Fruit fly (Drosophila melanogaster) whole organism, adult: ENCODE results near the gene CG5078.

Source experiments
- CG11617 ChIP-seq: fragments of 200-800 bp; sonication (Bioruptor generic); optimal IDR thresholded peaks from 2 replicates; lab custom pipeline; 2017; ENCODE audit warnings: mild to moderate bottlenecking, missing biosample characterization, missing genetic modification reagents, missing genetic modification characterization
- CG12768 ChIP-seq: fragments of 200-800 bp; sonication (Bioruptor generic); optimal IDR thresholded peaks from 2 replicates; lab custom pipeline; 2017; ENCODE audit warnings: missing biosample characterization, missing genetic modification characterization, mild to moderate bottlenecking, moderate library complexity, missing genetic modification reagents
- CG14711 ChIP-seq: fragments of 200-800 bp; sonication (Bioruptor generic); optimal IDR thresholded peaks from 2 replicates; lab custom pipeline; 2018; ENCODE audit warnings: missing biosample characterization, mild to moderate bottlenecking, missing genetic modification characterization, moderate library complexity
- CG1620 ChIP-seq: fragments of 200-800 bp; sonication (Bioruptor generic); optimal IDR thresholded peaks from 2 replicates; lab custom pipeline; 2016; ENCODE audit warnings: missing biosample characterization, missing genetic modification characterization
- CG33017 ChIP-seq: fragments of 200-800 bp; sonication (Bioruptor generic); optimal IDR thresholded peaks from 2 replicates; lab custom pipeline; 2018; ENCODE audit warnings: missing biosample characterization, mild to moderate bottlenecking, missing genetic modification characterization, moderate library complexity
- CG5204 ChIP-seq: fragments of 200-800 bp; sonication (Bioruptor generic); optimal IDR thresholded peaks from 2 replicates; lab custom pipeline; 2016; ENCODE audit warnings: missing biosample characterization, missing genetic modification characterization
- CG7045 ChIP-seq: fragments of 200-800 bp; sonication (Bioruptor generic); optimal IDR thresholded peaks from 2 replicates; lab custom pipeline; 2017; ENCODE audit warnings: missing biosample characterization, mild to moderate bottlenecking, missing genetic modification characterization
- CG7101 ChIP-seq: fragments of 200-800 bp; sonication (Bioruptor generic); optimal IDR thresholded peaks from 2 replicates; lab custom pipeline; 2018; ENCODE audit warnings: missing biosample characterization, mild to moderate bottlenecking, missing genetic modification characterization, moderate library complexity
- Clk ChIP-seq: fragments of 200-800 bp; sonication (Bioruptor generic); optimal IDR thresholded peaks from 2 replicates; lab custom pipeline; 2017; ENCODE audit warnings: missing biosample characterization, missing genetic modification characterization
- Crg-1 ChIP-seq: fragments of 200-800 bp; sonication (Bioruptor generic); optimal IDR thresholded peaks from 2 replicates; lab custom pipeline; 2016; ENCODE audit warnings: missing biosample characterization, missing genetic modification characterization
- Hr96 ChIP-seq: fragments of 200-800 bp; sonication (Bioruptor generic); optimal IDR thresholded peaks from 2 replicates; lab custom pipeline; 2016; ENCODE audit warnings: missing biosample characterization, missing genetic modification characterization
- Mnt ChIP-seq: fragments of 200-800 bp; sonication (Bioruptor generic); optimal IDR thresholded peaks from 2 replicates; lab custom pipeline; 2016; ENCODE audit warnings: missing biosample characterization, mild to moderate bottlenecking, missing genetic modification characterization
- bab1 ChIP-seq: fragments of 200-800 bp; sonication (Bioruptor generic); optimal IDR thresholded peaks from 3 replicates; lab custom pipeline; 2019; ENCODE audit warnings: missing biosample characterization, mild to moderate bottlenecking, missing genetic modification characterization, moderate library complexity
- cic ChIP-seq: fragments of 200-800 bp; sonication (Bioruptor generic); optimal IDR thresholded peaks from 2 replicates; lab custom pipeline; 2017; ENCODE audit warnings: missing biosample characterization, mild to moderate bottlenecking, missing genetic modification characterization, moderate library complexity
- cnc ChIP-seq, 2 experiments: fragments of >200 bp; optimal IDR thresholded peaks; 2 replicates each; lab custom pipeline; 2017
- kay ChIP-seq: fragments of 200-800 bp; sonication (Bioruptor generic); peaks from one replicate; lab custom pipeline; 2016; ENCODE audit warnings: missing biosample characterization, missing genetic modification characterization, borderline replicate concordance
- ovo ChIP-seq: fragments of 200-800 bp; sonication (Bioruptor generic); optimal IDR thresholded peaks from 2 replicates; lab custom pipeline; 2016; ENCODE audit warnings: missing biosample characterization, missing genetic modification characterization
- pad ChIP-seq: fragments of 200-800 bp; sonication (Bioruptor generic); optimal IDR thresholded peaks from 3 replicates; lab custom pipeline; 2017; ENCODE audit warnings: missing biosample characterization, missing genetic modification characterization, mild to moderate bottlenecking, moderate library complexity, missing genetic modification reagents
- tj ChIP-seq: fragments of 200-800 bp; sonication (Bioruptor generic); optimal IDR thresholded peaks from 3 replicates; lab custom pipeline; 2017; ENCODE audit warnings: missing biosample characterization, mild to moderate bottlenecking, missing genetic modification characterization, moderate library complexity
- toe ChIP-seq: fragments of 200-800 bp; sonication (Bioruptor generic); optimal IDR thresholded peaks from 2 replicates; lab custom pipeline; 2016; ENCODE audit warnings: missing biosample characterization, missing genetic modification characterization

The CG5078 gene

dm6 chr3L:20533409-20533808, 27.6 kb downstream of the CG5078 start, which contains the start of gene CG13250:
Gene CG13250, plus strand, starts transcription at chr3L:20533709.
- TF ChIP-seq CG11617 (no peak), tj (GFP tag; lab: Kevin White, UChicago) (peak; percentile 65), Crg-1 (no peak)

dm6 chr3L:20536919-20537318, 31.1 kb downstream of the CG5078 start:
- TF ChIP-seq CG11617: no peak
- no peak for TF ChIP-seq cic
- peak; percentile 63 for TF ChIP-seq kay (GFP tag; lab: Kevin White, UChicago)
- no peak for TF ChIP-seq CG12768
- no peak for TF ChIP-seq pad (GFP tag; lab: Kevin White, UChicago)

DNA sequence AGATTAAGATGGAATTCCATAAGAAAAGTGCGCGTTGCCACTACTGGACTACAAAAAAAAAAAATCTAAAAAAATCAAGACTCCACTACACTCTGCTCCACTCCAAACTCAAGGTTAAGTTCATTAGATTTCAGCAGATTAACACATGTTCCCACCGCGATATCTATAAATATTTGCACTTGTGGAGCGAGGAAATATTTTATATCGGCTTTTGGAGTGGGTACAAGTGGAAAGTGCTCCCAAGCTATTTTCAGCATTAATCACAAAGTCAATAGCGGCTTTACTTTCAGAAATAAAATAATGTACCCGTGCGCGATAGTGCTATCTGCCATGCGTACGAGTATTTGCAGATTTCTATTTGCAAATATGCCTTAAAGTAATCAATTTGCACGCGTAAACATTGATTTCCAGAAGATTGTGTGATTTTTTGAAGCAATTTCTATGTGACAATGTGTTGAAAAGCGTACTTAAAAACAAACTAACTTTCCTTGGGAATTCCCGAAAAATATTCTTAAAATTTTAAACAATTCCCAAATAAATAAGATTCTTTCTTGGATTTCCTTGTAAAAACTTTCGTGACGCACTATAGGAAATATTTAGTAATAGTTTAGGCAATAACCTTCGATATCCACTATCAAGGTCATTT, 31.9 kb downstream of the CG5078 start:
- TF ChIP-seq CG11617: no peak
- TF ChIP-seq CG14711: no peak
- no peak for TF ChIP-seq Crg-1
- TF ChIP-seq cic: peak; percentile 56
- TF ChIP-seq pad (GFP tag; lab: Kevin White, UChicago): no peak
- no peak for TF ChIP-seq Clk (GFP tag; lab: Kevin White, UChicago)
- no peak for TF ChIP-seq Hr96
- peak; percentile 78 for TF ChIP-seq kay (GFP tag; lab: Kevin White, UChicago)
- TF ChIP-seq tj (GFP tag; lab: Kevin White, UChicago): no peak
- TF ChIP-seq CG5204 (GFP tag; lab: Kevin White, UChicago): peak; percentile 19
- no peak for TF ChIP-seq CG33017 (tag; lab: Kevin White, UChicago)
- TF ChIP-seq Mnt (GFP tag; lab: Kevin White, UChicago): no peak
- no peak for TF ChIP-seq ovo (GFP tag; lab: Kevin White, UChicago)
- TF ChIP-seq toe (GFP tag; lab: Kevin White, UChicago): no peak
- no peak for TF ChIP-seq CG7045 (GFP tag; lab: Kevin White, UChicago)
- TF ChIP-seq cnc (optimal IDR thresholded peaks at IDR 0.05; lab: Kevin White, UChicago): no peak
- no peak for TF ChIP-seq CG1620 (GFP tag; lab: Kevin White, UChicago)
- TF ChIP-seq CG7101 (tag; lab: Kevin White, UChicago): no peak
- no peak for TF ChIP-seq bab1 (GFP tag; lab: Kevin White, UChicago)
- TF ChIP-seq CG12768: no peak

DNA sequence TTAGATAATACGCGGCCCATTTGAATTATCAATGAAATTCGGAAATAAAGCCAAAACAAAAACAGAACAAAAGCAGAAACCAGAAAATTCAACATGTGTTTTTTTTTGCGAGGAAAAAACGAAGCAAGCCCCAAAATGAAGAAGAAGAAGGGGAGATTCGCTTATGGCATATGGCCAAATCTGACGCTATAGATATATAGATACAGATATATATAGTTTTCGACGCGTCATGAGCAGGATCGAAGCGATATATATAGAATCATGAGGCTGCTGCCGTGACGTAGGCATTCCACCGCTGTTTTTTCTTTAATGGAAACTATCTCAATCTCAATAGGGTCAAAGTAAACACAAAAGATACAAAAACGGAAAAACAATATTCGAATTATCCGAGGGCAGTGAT, 32.6 kb downstream of the CG5078 start:
- no peak for TF ChIP-seq ovo (GFP tag; lab: Kevin White, UChicago)
- no peak for TF ChIP-seq CG5204 (GFP tag; lab: Kevin White, UChicago)
- TF ChIP-seq bab1 (GFP tag; lab: Kevin White, UChicago): no peak

- TF ChIP-seq Mnt (GFP tag; lab: Kevin White, UChicago) (peak; percentile 4), CG7101 (tag; lab: Kevin White, UChicago) (no peak), tj (GFP tag; lab: Kevin White, UChicago) (peak; percentile 98), kay (GFP tag; lab: Kevin White, UChicago) (peak; percentile 72), Crg-1 (no peak), Hr96 (no peak), bab1 (GFP tag; lab: Kevin White, UChicago) (no peak), CG12768 (no peak), Clk (GFP tag; lab: Kevin White, UChicago) (no peak), pad (GFP tag; lab: Kevin White, UChicago) (no peak), cic (peak; percentile 28), CG5204 (GFP tag; lab: Kevin White, UChicago) (no peak)
Observed at dm6 chr3L:20539116-20539990, 33.5 kb downstream of the CG5078 start.

dm6 chr3L:20540182-20540974, 34.5 kb downstream of the CG5078 start, which contains the start of gene Rcd2:
Gene Rcd2, minus strand, starts transcription at chr3L:20540417.
- TF ChIP-seq CG14711 (peak; percentile 76), Mnt (GFP tag; lab: Kevin White, UChicago) (peak; percentile 45), CG12768 (peak; percentile 89), CG33017 (tag; lab: Kevin White, UChicago) (peak; percentile 91), CG11617 (peak; percentile 87), Hr96 (peak; percentile 65), CG5204 (GFP tag; lab: Kevin White, UChicago) (peak; percentile 71), bab1 (GFP tag; lab: Kevin White, UChicago) (peak; percentile 76), pad (GFP tag; lab: Kevin White, UChicago) (peak; percentile 47), CG7045 (GFP tag; lab: Kevin White, UChicago) (peak; percentile 80), ovo (GFP tag; lab: Kevin White, UChicago) (no peak), Clk (GFP tag; lab: Kevin White, UChicago) (peak; percentile 34), toe (GFP tag; lab: Kevin White, UChicago) (peak; percentile 66), Crg-1 (no peak), kay (GFP tag; lab: Kevin White, UChicago) (peak; percentile 84), CG7101 (tag; lab: Kevin White, UChicago) (peak; percentile 87), cic (peak; percentile 85), tj (GFP tag; lab: Kevin White, UChicago) (peak; percentile 9), CG1620 (GFP tag; lab: Kevin White, UChicago) (peak; percentile 19), cnc (optimal IDR thresholded peaks at IDR 0.05; lab: Kevin White, UChicago) (no peak)
